Worm (Caenorhabditis elegans) whole organism, late embryonic: ENCODE data around the gene C06G4.4.

ENCODE experiments used
- K02D7.2 ChIP-seq: sonication (generic microtip); optimal IDR thresholded peaks from 2 replicates; lab custom pipeline; 2017; ENCODE audit warnings: mild to moderate bottlenecking, missing genetic modification characterization, missing compliant biosample characterization
- K09A11.1 ChIP-seq: sonication (generic microtip); optimal IDR thresholded peaks from 2 replicates; lab custom pipeline; 2017; ENCODE audit warnings: antibody characterized with exemption, mild to moderate bottlenecking, missing genetic modification characterization, missing compliant biosample characterization; ENCODE audit not compliant: insufficient read depth
- ama-1 ChIP-seq: fragments of 150-350 bp; optimal IDR thresholded peaks from 2 replicates; lab custom pipeline; 2014
- ceh-18 ChIP-seq: sonication (generic microtip); optimal IDR thresholded peaks from 2 replicates; lab custom pipeline; 2016; ENCODE audit warnings: missing genetic modification characterization, missing compliant biosample characterization
- ceh-22 ChIP-seq: sonication (generic microtip); optimal IDR thresholded peaks from 2 replicates; lab custom pipeline; 2017; ENCODE audit warnings: missing biosample characterization, missing genetic modification characterization
- ceh-24 ChIP-seq: sonication (generic microtip); optimal IDR thresholded peaks from 2 replicates; lab custom pipeline; 2016; ENCODE audit warnings: mild to moderate bottlenecking, missing genetic modification characterization, missing compliant biosample characterization
- ceh-34 ChIP-seq: sonication (generic microtip); optimal IDR thresholded peaks from 2 replicates; lab custom pipeline; 2016; ENCODE audit warnings: mild to moderate bottlenecking, missing genetic modification characterization, missing compliant biosample characterization
- ceh-45 ChIP-seq: fragments of 200-800 bp; sonication (Bioruptor generic); IDR thresholded peaks from 2 replicates; pipeline ENCODE4 v1.3.6; 2022; ENCODE audit warnings: missing genetic modification reagents, missing genetic modification characterization, missing compliant biosample characterization
- ceh-6 ChIP-seq: fragments of 200-800 bp; sonication (Bioruptor generic); optimal IDR thresholded peaks from 2 replicates; lab custom pipeline; 2018; ENCODE audit warnings: mild to moderate bottlenecking, missing genetic modification characterization, missing compliant biosample characterization
- ceh-9 ChIP-seq: sonication (generic microtip); optimal IDR thresholded peaks from 2 replicates; lab custom pipeline; 2016; ENCODE audit warnings: mild to moderate bottlenecking, missing genetic modification characterization, inconsistent platforms, missing compliant biosample characterization
- dmd-4 ChIP-seq: sonication (generic microtip); optimal IDR thresholded peaks from 2 replicates; lab custom pipeline; 2016; ENCODE audit warnings: borderline replicate concordance, missing genetic modification characterization, missing compliant biosample characterization
- elt-2 ChIP-seq: sonication (generic microtip); optimal IDR thresholded peaks from 2 replicates; lab custom pipeline; 2016; ENCODE audit warnings: missing genetic modification reagents, missing genetic modification characterization, missing compliant biosample characterization
- eyg-1 ChIP-seq: sonication (generic microtip); optimal IDR thresholded peaks from 2 replicates; lab custom pipeline; 2016; ENCODE audit warnings: missing genotype, missing genetic modification characterization, missing compliant biosample characterization
- fkh-6 ChIP-seq: sonication (generic microtip); optimal IDR thresholded peaks from 2 replicates; lab custom pipeline; 2016; ENCODE audit warnings: missing genetic modification characterization, missing compliant biosample characterization
- gmeb-2 ChIP-seq: sonication (generic microtip); optimal IDR thresholded peaks from 2 replicates; lab custom pipeline; 2016; ENCODE audit warnings: missing genetic modification characterization, inconsistent platforms, missing compliant biosample characterization
- hlh-13 ChIP-seq: fragments of 200-800 bp; sonication (Bioruptor generic); optimal IDR thresholded peaks from 2 replicates; lab custom pipeline; 2018; ENCODE audit warnings: mild to moderate bottlenecking, missing genetic modification characterization, missing compliant biosample characterization
- hlh-30 ChIP-seq: sonication (generic microtip); optimal IDR thresholded peaks from 2 replicates; lab custom pipeline; 2017; ENCODE audit warnings: antibody characterized with exemption, missing genetic modification characterization, missing compliant biosample characterization; ENCODE audit not compliant: insufficient read depth
- lin-11 ChIP-seq: fragments of 200-800 bp; sonication (Bioruptor generic); optimal IDR thresholded peaks from 2 replicates; lab custom pipeline; 2018; ENCODE audit warnings: mild to moderate bottlenecking, missing genetic modification characterization, missing compliant biosample characterization
- madf-2 ChIP-seq: sonication (generic microtip); optimal IDR thresholded peaks from 2 replicates; lab custom pipeline; 2017; ENCODE audit warnings: missing genetic modification characterization, missing compliant biosample characterization
- mec-3 ChIP-seq: sonication (generic microtip); optimal IDR thresholded peaks from 2 replicates; lab custom pipeline; 2016; ENCODE audit warnings: borderline replicate concordance, missing genetic modification characterization, missing compliant biosample characterization
- nfya-1 ChIP-seq: sonication (generic microtip); optimal IDR thresholded peaks from 2 replicates; lab custom pipeline; 2017; ENCODE audit warnings: missing genetic modification characterization, mild to moderate bottlenecking, missing compliant biosample characterization, antibody characterized with exemption, moderate library complexity
- npax-4 ChIP-seq: sonication (generic microtip); optimal IDR thresholded peaks from 2 replicates; lab custom pipeline; 2016; ENCODE audit warnings: missing genetic modification characterization, missing compliant biosample characterization
- odd-2 ChIP-seq: sonication (generic microtip); optimal IDR thresholded peaks from 2 replicates; lab custom pipeline; 2017; ENCODE audit warnings: antibody characterized with exemption, mild to moderate bottlenecking, missing genetic modification characterization, missing compliant biosample characterization
- pat-9 ChIP-seq: fragments of 200-800 bp; sonication (Bioruptor generic); optimal IDR thresholded peaks from 2 replicates; lab custom pipeline; 2018; ENCODE audit warnings: mild to moderate bottlenecking, missing genetic modification characterization, moderate library complexity, missing compliant biosample characterization
- pax-1 ChIP-seq: fragments of 150-350 bp; optimal IDR thresholded peaks from 2 replicates; lab custom pipeline; 2014; ENCODE audit warnings: missing biosample characterization, missing genetic modification characterization
- pha-4 ChIP-seq: fragments of 150-350 bp; optimal IDR thresholded peaks from 2 replicates; lab custom pipeline; 2018; ENCODE audit warnings: missing biosample characterization, missing genetic modification reagents, missing genetic modification characterization
- pqm-1 ChIP-seq: sonication (generic microtip); optimal IDR thresholded peaks from 2 replicates; lab custom pipeline; 2016; ENCODE audit warnings: missing genetic modification characterization, missing compliant biosample characterization
- sdc-2 ChIP-seq: sonication (generic microtip); optimal IDR thresholded peaks from 2 replicates; lab custom pipeline; 2016; ENCODE audit warnings: missing genotype, missing genetic modification characterization, missing compliant biosample characterization
- sox-2 ChIP-seq: fragments of 200-800 bp; sonication (Bioruptor generic); IDR thresholded peaks from 2 replicates; pipeline ENCODE4 v1.3.6; 2022; ENCODE audit warnings: missing genetic modification reagents, missing genetic modification characterization, missing compliant biosample characterization
- sox-4 ChIP-seq: sonication (generic microtip); optimal IDR thresholded peaks from 2 replicates; lab custom pipeline; 2017; ENCODE audit warnings: mild to moderate bottlenecking, missing genetic modification characterization, inconsistent platforms, missing compliant biosample characterization
- ttx-3 ChIP-seq: sonication (generic microtip); optimal IDR thresholded peaks from 2 replicates; lab custom pipeline; 2016; ENCODE audit warnings: missing genetic modification reagents, missing genetic modification characterization, missing compliant biosample characterization
- unc-42 ChIP-seq: sonication (generic microtip); optimal IDR thresholded peaks from 2 replicates; lab custom pipeline; 2016; ENCODE audit warnings: missing genotype, missing genetic modification characterization, missing compliant biosample characterization
- unc-55 ChIP-seq: sonication (generic microtip); optimal IDR thresholded peaks from 2 replicates; lab custom pipeline; 2017; ENCODE audit warnings: missing biosample characterization, missing genetic modification reagents, missing genetic modification characterization
- zip-5 ChIP-seq: sonication (generic microtip); optimal IDR thresholded peaks from 2 replicates; lab custom pipeline; 2016; ENCODE audit warnings: missing genetic modification characterization, missing compliant biosample characterization

Gene C06G4.4

DNA sequence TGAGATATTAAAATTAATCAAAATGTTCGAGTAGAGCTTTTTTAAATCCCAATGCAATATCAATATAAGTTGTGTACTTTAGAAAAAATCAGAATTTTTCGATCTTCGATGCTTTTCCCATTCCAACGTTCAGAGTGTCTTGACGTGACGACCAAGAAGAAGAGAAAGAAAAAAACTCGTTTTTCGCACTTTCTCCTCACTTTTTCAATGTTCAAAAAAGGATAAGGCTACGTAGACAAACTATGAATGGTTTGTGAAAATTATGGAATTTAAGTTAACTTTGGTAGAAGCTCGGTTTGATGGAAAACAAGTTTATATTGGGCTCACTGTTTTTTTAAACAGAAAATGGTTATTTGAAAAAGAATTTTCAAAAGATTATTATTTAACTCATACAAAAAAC is 29.9 kb downstream of the C06G4.4 start:
- TF ChIP-seq ceh-22 (tag; lab: Kevin White, UChicago) (no peak), eyg-1 (tag; lab: Kevin White, UChicago) (no peak), pat-9 (tag; lab: Kevin White, UChicago) (no peak), K09A11.1 (no peak), lin-11 (tag; lab: Kevin White, UChicago) (no peak), ceh-34 (no peak), unc-55 (GFP tag; lab: Kevin White, UChicago) (no peak)

ce11 chrIII:7946968-7947491 is 30.6 kb downstream of the C06G4.4 start, which contains the start of gene gsto-1:
Gene gsto-1 (minus strand): TSS chrIII:7947018.
- TF ChIP-seq hlh-13 (GFP tag; lab: Kevin White, UChicago) (no peak), K02D7.2 (tag; lab: Kevin White, UChicago) (no peak), npax-4 (tag; lab: Kevin White, UChicago) (no peak), odd-2 (tag; lab: Kevin White, UChicago) (no peak), ceh-6 (GFP tag; lab: Kevin White, UChicago) (no peak), ceh-18 (tag; lab: Kevin White, UChicago) (no peak), pha-4 (tag; lab: Kevin White, UChicago) (no peak), eyg-1 (tag; lab: Kevin White, UChicago) (no peak), unc-42 (tag; lab: Kevin White, UChicago) (no peak), ceh-24 (no peak), fkh-6 (tag; lab: Kevin White, UChicago) (no peak), sdc-2 (no peak), zip-5 (tag; lab: Kevin White, UChicago) (no peak), dmd-4 (tag; lab: Kevin White, UChicago) (no peak), ttx-3 (tag; lab: Kevin White, UChicago) (no peak), sox-2 (GFP tag; lab: Robert Waterston, UW) (no peak), pax-1 (no peak), mec-3 (tag; lab: Kevin White, UChicago) (no peak)

ce11 chrIII:7941417-7941816 is 36.2 kb downstream of the C06G4.4 start, which contains the start of gene kle-2:
Gene kle-2 (plus strand): TSS chrIII:7941717.
- TF ChIP-seq pqm-1 (tag; lab: Kevin White, UChicago), result no peak
- no peak for TF ChIP-seq sox-4 (tag; lab: Kevin White, UChicago)
- no peak for TF ChIP-seq madf-2 (tag; lab: Kevin White, UChicago)
- TF ChIP-seq ceh-9 (tag; lab: Kevin White, UChicago), result no peak
- TF ChIP-seq nfya-1 (tag; lab: Kevin White, UChicago), result no peak
- TF ChIP-seq gmeb-2 (tag; lab: Kevin White, UChicago), result no peak
- TF ChIP-seq ceh-45, result no peak
- TF ChIP-seq elt-2 (tag; lab: Kevin White, UChicago), result no peak
- no peak for TF ChIP-seq mec-3 (tag; lab: Kevin White, UChicago)
- TF ChIP-seq unc-42 (tag; lab: Kevin White, UChicago), result no peak
- no peak for TF ChIP-seq hlh-30 (tag; lab: Kevin White, UChicago)
- no peak for TF ChIP-seq dmd-4 (tag; lab: Kevin White, UChicago)
- TF ChIP-seq, all 69 proteins: peak for 0

- peak; percentile 56 for TF ChIP-seq nfya-1 (tag; lab: Kevin White, UChicago)
- TF ChIP-seq ama-1 (lab: Kevin White, UChicago), result no peak
Measured at ce11 chrIII:7940819-7941218, 36.8 kb downstream of the C06G4.4 start, which contains the start of gene C29E4.12. Gene C29E4.12 (plus strand): TSS chrIII:7941151.
